Fruit fly (Drosophila melanogaster): ENCODE data around the gene Fum2.

The Fum2 gene

dm6 chrX:6654198-6654831, 27.3 kb upstream of the Fum2 start, which contains the start of the genes CG3226 and Cdc7 (continued):
- TF ChIP-seq crp (GFP tag; optimal IDR thresholded peaks at IDR 0.05) (peak in 1 of 2 experiments; percentile 48), ci (GFP tag; IDR thresholded peaks at IDR 0.05) (peak; percentile 90), cato (GFP tag; optimal IDR thresholded peaks at IDR 0.05; ENCODE audit: borderline replicate concordance) (peak; percentile 43), CG11398 (GFP tag; optimal IDR thresholded peaks at IDR 0.05) (no peak), Gsc (GFP tag; IDR thresholded peaks at IDR 0.05) (no peak), CG12236 (GFP tag; optimal IDR thresholded peaks at IDR 0.05) (peak; percentile 25), ssp (GFP tag; IDR thresholded peaks at IDR 0.05) (peak; percentile 19; the same call in 1 of the 2 replicates), CG4424 (GFP tag; optimal IDR thresholded peaks at IDR 0.05) (peak; percentile 72), CG4404 (GFP tag; IDR thresholded peaks at IDR 0.05) (no peak), CG8765 (GFP tag; IDR thresholded peaks at IDR 0.05) (no peak), fru (optimal IDR thresholded peaks at IDR 0.05) (no peak), Camta (GFP tag; optimal IDR thresholded peaks at IDR 0.05) (peak; percentile 41), dan (GFP tag; IDR thresholded peaks at IDR 0.05) (no peak), pros (GFP tag; optimal IDR thresholded peaks at IDR 0.05) (no peak), CG31388 (GFP tag; optimal IDR thresholded peaks at IDR 0.05) (no peak), CG3065 (GFP tag; optimal IDR thresholded peaks at IDR 0.05) (peak; percentile 5), Jarid2 (GFP tag; optimal IDR thresholded peaks at IDR 0.05) (peak; percentile 69), Side (GFP tag; optimal IDR thresholded peaks at IDR 0.05) (peak; percentile 56), Six4 (GFP tag; optimal IDR thresholded peaks at IDR 0.05) (peak; percentile 29), CG17385 (GFP tag; optimal IDR thresholded peaks at IDR 0.05) (peak; percentile 74), Pdp1 (GFP tag; optimal IDR thresholded peaks at IDR 0.05) (peak; percentile 31 to 43), Usf (GFP tag; optimal IDR thresholded peaks at IDR 0.05) (peak; percentile 48), row (GFP tag; IDR thresholded peaks at IDR 0.05) (peak; percentile 41; the same call in 2 of the 3 replicates), ATbp (GFP tag; optimal IDR thresholded peaks at IDR 0.05) (peak; percentile 69), CG17328 (GFP tag; IDR thresholded peaks at IDR 0.05) (peak; percentile 47; the same call in 1 of the 2 replicates), wek (GFP tag; optimal IDR thresholded peaks at IDR 0.05) (peak; percentile 74), Oaz (GFP tag; IDR thresholded peaks at IDR 0.05) (no peak), CG32772 (GFP tag; IDR thresholded peaks at IDR 0.05) (no peak), CG12391 (tag; optimal IDR thresholded peaks at IDR 0.05) (peak; percentile 74), CG5180 (GFP tag; optimal IDR thresholded peaks at IDR 0.05) (peak; percentile 76), CG32767 (GFP tag; IDR thresholded peaks at IDR 0.05) (no peak), NC2β (GFP tag; optimal IDR thresholded peaks at IDR 0.05) (peak; percentile 85), rib (GFP tag; IDR thresholded peaks at IDR 0.05) (0 out of 2 replicates have a peak, but pooled peaks have one; percentile 21), dmrt99B (tag; optimal IDR thresholded peaks at IDR 0.05) (peak; percentile 67), da (GFP tag; optimal IDR thresholded peaks at IDR 0.05) (no peak), Blimp-1 (GFP tag; optimal IDR thresholded peaks at IDR 0.05) (peak; percentile 19), grau (tag; optimal IDR thresholded peaks at IDR 0.05) (peak; percentile 69), ranshi (GFP tag; IDR thresholded peaks at IDR 0.05) (peak; percentile 56), CG8944 (GFP tag; optimal IDR thresholded peaks at IDR 0.05) (peak; percentile 13), CG5245 (GFP tag; optimal IDR thresholded peaks at IDR 0.05) (peak; percentile 29), Dll (GFP tag; IDR thresholded peaks at IDR 0.05; ENCODE audit: partially characterized antibody) (peak; percentile 71), CG7357 (GFP tag; IDR thresholded peaks at IDR 0.05) (no peak), CG3281 (GFP tag; optimal IDR thresholded peaks at IDR 0.05) (peak; percentile 88), psq (GFP tag; optimal IDR thresholded peaks at IDR 0.05) (no peak), run (tag; optimal IDR thresholded peaks at IDR 0.05) (no peak), Fer3 (tag; optimal IDR thresholded peaks at IDR 0.05) (peak; percentile 75), CG9609 (GFP tag; optimal IDR thresholded peaks at IDR 0.05) (peak; percentile 46), CG7372 (GFP tag; IDR thresholded peaks at IDR 0.05) (peak; percentile 40; the same call in 1 of the 2 replicates), Nf-YB (GFP tag; optimal IDR thresholded peaks at IDR 0.05) (peak; percentile 59), CG4360 (GFP tag; IDR thresholded peaks at IDR 0.05) (0 out of 2 replicates have a peak, but pooled peaks have one; percentile 8)
